Worm (Caenorhabditis elegans): Measurements from ENCODE around the gene haao-1.

DNA sequence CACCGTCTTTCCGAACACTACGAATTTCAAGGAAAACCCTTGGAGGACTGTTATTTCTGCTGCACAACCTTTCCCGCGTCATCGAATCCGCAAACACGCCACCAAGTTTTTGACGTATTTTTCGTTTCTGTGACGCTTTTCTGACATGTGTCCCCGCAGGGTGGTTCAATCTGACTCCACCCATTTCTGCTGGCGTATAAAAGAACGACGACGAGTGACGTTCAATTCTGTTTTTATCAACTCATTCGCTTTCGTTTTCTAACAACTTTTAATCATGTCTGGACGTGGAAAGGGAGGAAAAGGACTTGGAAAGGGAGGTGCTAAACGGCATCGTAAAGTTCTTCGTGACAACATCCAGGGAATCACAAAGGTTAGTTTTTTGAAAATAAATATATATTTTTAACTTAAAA is 42.2 kb downstream of the haao-1 start, which contains the start of gene his-37:
- TF ChIP-seq T22C8.4 (GFP tag; IDR thresholded peaks at IDR 0.05): no peak
- peak; percentile 83 for TF ChIP-seq ztf-23 (GFP tag; IDR thresholded peaks at IDR 0.05)
- peak; percentile 50; the same call in 1 of the 2 replicates for TF ChIP-seq tab-1 (GFP tag; IDR thresholded peaks at IDR 0.05)
- TF ChIP-seq klf-2 (GFP tag; conservative IDR thresholded peaks at IDR 0.05): no peak

All from whole organism, midembryonic.